Worm (Caenorhabditis elegans) whole organism, L3 larva: Measurements from ENCODE around the gene vha-13.
"Not testable (repeated sequence)": the region's sequence is repeated elsewhere in the genome, so short reads cannot be mapped to it uniquely, and the experiment has no call there.

Experiments used
- ama-1 ChIP-seq: fragments of 150-350 bp; optimal IDR thresholded peaks from 2 replicates; lab custom pipeline; 2018
- elt-3 ChIP-seq, 3 experiments: fragments of 150-350 bp in 1 of 3; sonication (generic microtip) in 2 of 3; optimal IDR thresholded peaks; 2 replicates in 2 of 3; 4 replicates in 1 of 3; lab custom pipeline; 2014 to 2017; ENCODE audit warnings: missing biosample characterization in 3 of 3, missing genetic modification characterization in 3 of 3
- jun-1 ChIP-seq: fragments of 150-350 bp; optimal IDR thresholded peaks from 2 replicates; lab custom pipeline; 2014; ENCODE audit warnings: missing biosample characterization, missing genetic modification reagents, missing genetic modification characterization
- lsy-12 ChIP-seq: sonication (generic microtip); optimal IDR thresholded peaks from 2 replicates; lab custom pipeline; 2016; ENCODE audit warnings: mild to moderate bottlenecking, missing genetic modification characterization, missing compliant biosample characterization
- nfya-1 ChIP-seq: sonication (generic microtip); optimal IDR thresholded peaks from 2 replicates; lab custom pipeline; 2017; ENCODE audit warnings: missing genetic modification characterization, mild to moderate bottlenecking, missing compliant biosample characterization, antibody characterized with exemption, moderate library complexity; ENCODE audit not compliant: insufficient read depth
- nhr-76 ChIP-seq: fragments of 150-350 bp; sonication (generic microtip); optimal IDR thresholded peaks from 5 replicates; lab custom pipeline; 2014; ENCODE audit warnings: missing biosample characterization, missing genetic modification characterization
- pha-4 ChIP-seq: fragments of 150-350 bp; optimal IDR thresholded peaks from 2 replicates; lab custom pipeline; 2014; ENCODE audit warnings: missing biosample characterization, missing genetic modification reagents, missing genetic modification characterization
- snpc-4 ChIP-seq: fragments of 150-350 bp; optimal IDR thresholded peaks from 2 replicates; lab custom pipeline; 2014; ENCODE audit warnings: missing biosample characterization, missing genetic modification characterization
- tbx-2 ChIP-seq: sonication (generic microtip); optimal IDR thresholded peaks from 2 replicates; lab custom pipeline; 2016; ENCODE audit warnings: mild to moderate bottlenecking, missing genetic modification characterization, missing compliant biosample characterization
- unc-39 ChIP-seq: sonication (generic microtip); optimal IDR thresholded peaks from 4 replicates; lab custom pipeline; 2017; ENCODE audit warnings: missing biosample characterization, missing genetic modification characterization
- unc-62 ChIP-seq: fragments of 150-350 bp; sonication (generic microtip); optimal IDR thresholded peaks from 4 replicates; lab custom pipeline; 2014; ENCODE audit warnings: missing biosample characterization, missing genetic modification reagents, missing genetic modification characterization
- zag-1 ChIP-seq: fragments of 150-350 bp; optimal IDR thresholded peaks from 2 replicates; lab custom pipeline; 2014; ENCODE audit warnings: missing biosample characterization, missing genetic modification characterization

ce11 chrV:14357347-14357746 lies 5.8 kb downstream of the vha-13 start:
- not testable (repeated sequence) for TF ChIP-seq pha-4; ama-1 (lab: Kevin White, UChicago); nhr-76 (tag; lab: Kevin White, UChicago); zag-1 (tag; lab: Kevin White, UChicago); unc-39 (tag; lab: Kevin White, UChicago); tbx-2 (tag; lab: Kevin White, UChicago); snpc-4 (tag; lab: Kevin White, UChicago); unc-62 (GFP tag; lab: Kevin White, UChicago); jun-1 (tag; lab: Kevin White, UChicago); elt-3 (tag; optimal IDR thresholded peaks at IDR 0.05; lab: Kevin White, UChicago); lsy-12
- peak; percentile 86 for TF ChIP-seq nfya-1 (tag; lab: Kevin White, UChicago)
